Fruit fly (Drosophila melanogaster): ENCODE results near the gene lmgB.
A peak's percentile ranks its signal among the peaks of the same experiment; 100 is the strongest.

Gene lmgB

dm6 chr2L:8553789-8554626, 25.6 kb upstream of the lmgB start (continued):
- TF ChIP-seq Nf-YB (GFP tag; optimal IDR thresholded peaks at IDR 0.05): peak; percentile 13
- 0 out of 2 replicates have a peak, but pooled peaks have one; percentile 4 for TF ChIP-seq CG32532 (GFP tag; IDR thresholded peaks at IDR 0.05)
- peak; percentile 68 for TF ChIP-seq D19A (tag; optimal IDR thresholded peaks at IDR 0.05)
- TF ChIP-seq H2.0 (GFP tag; IDR thresholded peaks at IDR 0.05): no peak
- no peak for TF ChIP-seq Dip2 (GFP tag; IDR thresholded peaks at IDR 0.05)
- peak; percentile 46 for TF ChIP-seq ATbp (GFP tag; optimal IDR thresholded peaks at IDR 0.05)
- peak; percentile 76 for TF ChIP-seq Hsf (GFP tag; optimal IDR thresholded peaks at IDR 0.05)
- no peak for TF ChIP-seq CG9437 (GFP tag; optimal IDR thresholded peaks at IDR 0.05)
- peak; percentile 28 for TF ChIP-seq CG9609 (GFP tag; optimal IDR thresholded peaks at IDR 0.05)
- no peak for TF ChIP-seq Stat92E (GFP tag; optimal IDR thresholded peaks at IDR 0.05)
- TF ChIP-seq CG2712 (tag; optimal IDR thresholded peaks at IDR 0.05): peak; percentile 57
- TF ChIP-seq Optix (GFP tag; IDR thresholded peaks at IDR 0.05): no peak
- TF ChIP-seq CkIIα-i1 (GFP tag; IDR thresholded peaks at IDR 0.05): no peak
- peak; percentile 33 for TF ChIP-seq CG10267 (tag; optimal IDR thresholded peaks at IDR 0.05)
- TF ChIP-seq danr (GFP tag; IDR thresholded peaks at IDR 0.05): no peak
- peak; percentile 11 for TF ChIP-seq Hmr (GFP tag; optimal IDR thresholded peaks at IDR 0.05)
- no peak for TF ChIP-seq Ets97D (GFP tag; optimal IDR thresholded peaks at IDR 0.05)
- no peak for TF ChIP-seq CG18011 (GFP tag; optimal IDR thresholded peaks at IDR 0.05)
- TF ChIP-seq CG11696 (GFP tag; IDR thresholded peaks at IDR 0.05): no peak
- peak; percentile 56; the same call in 2 of the 3 replicates for TF ChIP-seq zfh1 (GFP tag; IDR thresholded peaks at IDR 0.05)
- TF ChIP-seq CG7745 (tag; optimal IDR thresholded peaks at IDR 0.05): no peak
- TF ChIP-seq Scr (GFP tag; IDR thresholded peaks at IDR 0.05; ENCODE audit: partially characterized antibody): no peak
- no peak for TF ChIP-seq nerfin-2 (GFP tag; IDR thresholded peaks at IDR 0.05; ENCODE audit: partially characterized antibody)
- TF ChIP-seq lab (GFP tag; optimal IDR thresholded peaks at IDR 0.05): no peak
- no peak for TF ChIP-seq CG8281 (tag; optimal IDR thresholded peaks at IDR 0.05)
- no peak for TF ChIP-seq kay (GFP tag; optimal IDR thresholded peaks at IDR 0.05)
- TF ChIP-seq CG2875 (GFP tag; optimal IDR thresholded peaks at IDR 0.05): peak; percentile 50
- no peak for TF ChIP-seq pzg (GFP tag; optimal IDR thresholded peaks at IDR 0.05)
- TF ChIP-seq Sox102F (GFP tag; optimal IDR thresholded peaks at IDR 0.05): peak; percentile 79
- no peak for TF ChIP-seq B-H1 (GFP tag; IDR thresholded peaks at IDR 0.05)
- TF ChIP-seq CG6254 (GFP tag; optimal IDR thresholded peaks at IDR 0.05): peak; percentile 9
- TF ChIP-seq hb (GFP tag; IDR thresholded peaks at IDR 0.05; ENCODE audit: partially characterized antibody): no peak
- no peak for TF ChIP-seq CG4730 (GFP tag; IDR thresholded peaks at IDR 0.05)
- TF ChIP-seq CG8359 (GFP tag; optimal IDR thresholded peaks at IDR 0.05; ENCODE audit: borderline replicate concordance): no peak
- TF ChIP-seq lmd (GFP tag; IDR thresholded peaks at IDR 0.05): peak; percentile 36; the same call in 1 of the 2 replicates
- no peak for TF ChIP-seq CG11247 (GFP tag; IDR thresholded peaks at IDR 0.05)
- no peak for TF ChIP-seq Dfd (GFP tag; optimal IDR thresholded peaks at IDR 0.05)
- no peak for TF ChIP-seq Fer1 (GFP tag; optimal IDR thresholded peaks at IDR 0.05)
- no peak for TF ChIP-seq lbe (GFP tag; optimal IDR thresholded peaks at IDR 0.05)
- TF ChIP-seq Abd-B (GFP tag; optimal IDR thresholded peaks at IDR 0.05): no peak
- 0 out of 3 replicates have a peak, but pooled peaks have one; percentile 4 for TF ChIP-seq otp (GFP tag; IDR thresholded peaks at IDR 0.05)
- TF ChIP-seq BEAF-32 (GFP tag; optimal IDR thresholded peaks at IDR 0.05): no peak
- TF ChIP-seq Bteb2 (GFP tag; optimal IDR thresholded peaks at IDR 0.05): peak; percentile 22
- peak; percentile 61 for TF ChIP-seq dmrt11E (tag; optimal IDR thresholded peaks at IDR 0.05)
- no peak for TF ChIP-seq kah (GFP tag; optimal IDR thresholded peaks at IDR 0.05)
- no peak for TF ChIP-seq E2f2 (GFP tag; IDR thresholded peaks at IDR 0.05)
- TF ChIP-seq CG32772 (GFP tag; IDR thresholded peaks at IDR 0.05): no peak
- TF ChIP-seq GATAe (GFP tag; conservative IDR thresholded peaks at IDR 0.05): no peak
